Fruit fly (Drosophila melanogaster): ENCODE results near the gene CG13084.

Gene CG13084

dm6 chr2L:19457890-19458580 is 26.7 kb upstream of the CG13084 start:
- TF ChIP-seq CTCF (optimal IDR thresholded peaks at IDR 0.05) (no peak), CG8478 (optimal IDR thresholded peaks at IDR 0.05) (no peak)

dm6 chr2L:19459404-19459803 is 25.3 kb upstream of the CG13084 start:
- TF ChIP-seq CTCF (optimal IDR thresholded peaks at IDR 0.05) (no peak), CG8478 (optimal IDR thresholded peaks at IDR 0.05) (no peak)

- no peak for TF ChIP-seq CG8478 (optimal IDR thresholded peaks at IDR 0.05)
- no peak for TF ChIP-seq CTCF (optimal IDR thresholded peaks at IDR 0.05)
Observed at dm6 chr2L:19462898-19463297, 21.8 kb upstream of the CG13084 start.

DNA sequence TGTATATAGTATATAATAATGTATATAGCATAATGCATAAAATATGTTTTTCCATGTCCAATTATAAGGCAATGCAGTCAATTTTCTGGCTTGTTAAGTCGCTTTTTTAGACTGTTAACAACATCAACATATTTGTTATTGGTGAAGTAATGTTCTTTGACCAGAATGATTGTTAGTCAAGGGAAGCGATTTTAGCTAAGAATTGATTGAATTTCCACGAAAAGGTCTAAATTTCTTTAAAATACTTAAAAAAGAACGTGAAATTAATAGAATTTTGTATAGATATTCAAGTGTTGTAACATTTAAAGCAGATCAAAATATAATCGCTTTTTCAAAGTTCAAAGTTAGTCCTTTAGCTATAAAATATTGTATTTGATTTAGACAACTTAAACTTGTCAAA is 21.3 kb upstream of the CG13084 start:
- TF ChIP-seq CTCF (optimal IDR thresholded peaks at IDR 0.05) (no peak), CG8478 (optimal IDR thresholded peaks at IDR 0.05) (no peak)

DNA sequence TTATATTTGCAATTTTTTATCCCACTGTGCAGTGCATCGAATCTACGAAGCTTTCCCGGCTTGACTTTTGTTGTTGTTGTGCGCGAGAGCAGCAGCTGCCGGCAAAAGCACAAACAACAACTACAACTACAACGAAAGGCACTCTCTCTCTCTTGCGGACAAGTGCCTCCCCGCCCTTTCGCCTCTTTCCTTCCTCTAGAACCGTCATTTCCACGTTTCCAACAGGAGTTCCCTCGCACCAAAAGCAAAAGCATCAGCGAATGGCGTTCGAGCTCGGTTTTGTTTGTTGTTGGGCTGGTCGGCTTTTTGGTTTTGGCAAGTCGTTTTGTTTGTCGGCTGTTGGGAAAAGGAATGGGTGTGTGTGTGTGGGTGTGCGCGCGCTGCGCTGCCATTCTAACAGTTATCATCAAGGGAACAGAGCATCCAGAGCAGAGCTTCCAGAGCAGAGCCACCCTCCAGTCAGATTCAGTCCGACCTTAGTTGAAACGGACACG is 20.9 kb upstream of the CG13084 start, which contains the start of gene tj:
tj (plus strand) TSS at position 444 of the 494 bp plus-strand sequence.
- TF ChIP-seq CTCF (optimal IDR thresholded peaks at IDR 0.05) = no peak
- TF ChIP-seq CG8478 (optimal IDR thresholded peaks at IDR 0.05) = no peak

- TF ChIP-seq CG8478 (optimal IDR thresholded peaks at IDR 0.05) = no peak
- no peak for TF ChIP-seq CTCF (optimal IDR thresholded peaks at IDR 0.05)
Observed at dm6 chr2L:19469090-19469489, 15.6 kb upstream of the CG13084 start.

DNA sequence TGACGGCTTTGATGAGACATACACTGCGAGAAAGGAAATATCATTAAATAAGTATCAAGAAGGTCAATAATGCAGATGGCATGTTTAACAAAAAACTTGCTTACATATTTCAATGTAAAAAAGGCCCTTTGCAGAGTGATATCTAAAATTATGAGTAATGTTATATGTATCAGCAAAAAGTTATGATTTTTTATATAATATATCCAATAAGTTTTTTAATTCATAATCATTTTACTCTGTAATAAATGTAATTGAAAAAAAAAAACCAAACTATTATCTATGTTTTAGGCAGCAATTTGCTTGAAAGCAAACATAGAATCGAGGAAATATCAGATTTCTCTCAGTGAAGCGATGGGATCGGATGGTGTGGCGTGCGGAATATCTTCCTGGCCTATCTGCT is 15.0 kb upstream of the CG13084 start:
- no peak for TF ChIP-seq CG8478 (optimal IDR thresholded peaks at IDR 0.05)
- no peak for TF ChIP-seq CTCF (optimal IDR thresholded peaks at IDR 0.05)

- TF ChIP-seq CTCF (optimal IDR thresholded peaks at IDR 0.05) (no peak), CG8478 (optimal IDR thresholded peaks at IDR 0.05) (no peak)
Observed at dm6 chr2L:19472256-19472655, 12.5 kb upstream of the CG13084 start.

DNA sequence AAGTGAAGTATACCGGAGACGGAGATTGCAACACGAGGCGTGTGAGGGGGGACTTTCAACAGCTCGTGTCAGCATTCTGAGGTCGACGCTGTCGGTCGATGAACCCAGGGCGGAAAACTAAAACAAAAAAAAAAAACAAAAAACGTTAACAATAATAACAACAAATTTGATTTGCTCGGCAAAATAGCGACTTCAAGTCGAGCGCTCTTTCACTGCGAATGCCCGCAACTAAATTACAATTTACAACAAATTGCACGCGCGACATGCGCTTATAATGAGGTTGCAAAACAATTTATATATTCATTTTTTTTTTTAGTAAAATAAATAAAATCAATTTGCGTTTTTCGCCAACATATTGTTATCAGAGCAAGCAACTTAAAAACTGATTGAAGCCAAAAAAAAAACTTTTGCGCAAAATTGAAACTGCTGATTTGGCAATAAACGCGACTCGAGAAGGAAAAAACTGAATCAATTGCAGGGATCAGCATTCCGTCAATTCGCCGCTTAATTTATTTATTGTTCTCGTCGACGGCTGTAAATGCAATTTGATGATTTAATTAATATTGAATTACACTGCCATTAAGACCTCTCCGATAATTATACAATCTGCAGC is 11.2 kb upstream of the CG13084 start:
- no peak for TF ChIP-seq CG8478 (optimal IDR thresholded peaks at IDR 0.05)
- TF ChIP-seq CTCF (optimal IDR thresholded peaks at IDR 0.05) = no peak

dm6 chr2L:19479249-19479984 is 5.3 kb upstream of the CG13084 start:
- no peak for TF ChIP-seq CG8478 (optimal IDR thresholded peaks at IDR 0.05)
- TF ChIP-seq CTCF (optimal IDR thresholded peaks at IDR 0.05) = no peak

DNA sequence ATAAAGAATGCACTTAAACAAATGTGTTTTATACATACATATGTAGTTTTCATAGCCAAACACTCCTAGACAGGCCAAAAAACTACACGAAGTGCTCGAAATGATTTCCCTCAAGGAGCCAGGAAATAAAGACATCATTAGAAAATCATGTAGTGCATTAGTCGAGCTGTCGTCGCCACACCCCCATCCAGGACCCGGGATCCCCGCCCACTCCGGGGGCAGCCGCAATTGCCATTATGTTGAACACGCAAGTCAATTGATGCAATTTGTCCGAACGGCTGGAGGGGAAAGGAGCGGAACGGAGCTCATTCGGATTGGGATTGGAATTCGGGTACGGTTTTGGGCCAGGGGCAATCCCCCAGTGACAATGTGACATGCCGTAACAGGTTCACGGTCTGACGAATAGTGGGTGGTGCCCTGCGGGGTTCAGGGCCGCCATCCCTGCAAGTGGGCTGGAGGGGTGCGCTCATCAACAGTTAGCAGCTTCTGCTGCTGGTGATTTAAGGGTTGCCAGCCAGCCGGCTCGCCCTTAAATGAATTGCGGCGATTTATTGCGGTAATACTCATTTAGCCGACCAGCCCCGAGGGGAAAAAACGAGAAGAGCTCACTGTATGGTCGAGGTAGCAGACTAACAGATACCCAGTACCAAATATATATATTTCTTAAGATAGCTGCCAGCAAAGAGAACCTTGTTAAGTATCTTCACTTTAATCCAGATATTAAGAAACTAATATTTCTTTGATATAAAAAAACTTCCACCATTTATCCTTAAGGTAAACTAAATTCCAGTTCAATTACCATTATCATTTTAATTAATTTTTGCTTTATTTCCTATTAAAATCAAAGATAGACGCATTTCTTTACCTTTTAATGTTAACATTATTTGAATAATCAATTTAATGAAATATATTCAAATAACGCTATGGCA is 4.1 kb upstream of the CG13084 start:
- TF ChIP-seq CTCF (optimal IDR thresholded peaks at IDR 0.05) (no peak), CG8478 (optimal IDR thresholded peaks at IDR 0.05) (no peak)

DNA sequence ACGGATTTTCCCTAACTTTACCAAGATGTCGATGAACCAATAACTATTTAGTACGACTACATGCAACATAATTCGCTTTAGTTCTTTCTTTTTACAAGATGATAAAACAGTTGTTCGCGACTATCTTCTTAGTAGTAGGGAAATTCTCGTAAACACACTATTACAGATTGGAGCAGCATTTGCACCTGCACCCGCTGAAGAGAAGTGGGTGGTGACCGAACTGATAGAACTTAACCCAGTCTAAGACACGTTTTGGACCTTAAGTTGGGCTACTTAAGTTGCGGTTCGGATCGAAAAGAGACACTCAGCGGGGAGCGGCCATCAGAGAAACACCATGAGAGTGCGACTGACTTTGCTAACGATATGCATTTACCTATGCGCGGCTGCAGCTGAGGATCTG is 2.5 kb downstream of the CG13084 start, which contains the start of gene CG13083:
CG13083 (plus strand) TSS at position 301 of the 400 bp plus-strand sequence.
- TF ChIP-seq CTCF (optimal IDR thresholded peaks at IDR 0.05) (no peak), CG8478 (optimal IDR thresholded peaks at IDR 0.05) (no peak)

- no peak for TF ChIP-seq CG8478 (optimal IDR thresholded peaks at IDR 0.05)
- no peak for TF ChIP-seq CTCF (optimal IDR thresholded peaks at IDR 0.05)
Observed at dm6 chr2L:19489997-19490461, 5.3 kb downstream of the CG13084 start, which contains the start of the genes CG10194 and CG18094. CG10194 (minus strand) TSS chr2L:19490104. CG18094 (plus strand) TSS chr2L:19490262.

DNA sequence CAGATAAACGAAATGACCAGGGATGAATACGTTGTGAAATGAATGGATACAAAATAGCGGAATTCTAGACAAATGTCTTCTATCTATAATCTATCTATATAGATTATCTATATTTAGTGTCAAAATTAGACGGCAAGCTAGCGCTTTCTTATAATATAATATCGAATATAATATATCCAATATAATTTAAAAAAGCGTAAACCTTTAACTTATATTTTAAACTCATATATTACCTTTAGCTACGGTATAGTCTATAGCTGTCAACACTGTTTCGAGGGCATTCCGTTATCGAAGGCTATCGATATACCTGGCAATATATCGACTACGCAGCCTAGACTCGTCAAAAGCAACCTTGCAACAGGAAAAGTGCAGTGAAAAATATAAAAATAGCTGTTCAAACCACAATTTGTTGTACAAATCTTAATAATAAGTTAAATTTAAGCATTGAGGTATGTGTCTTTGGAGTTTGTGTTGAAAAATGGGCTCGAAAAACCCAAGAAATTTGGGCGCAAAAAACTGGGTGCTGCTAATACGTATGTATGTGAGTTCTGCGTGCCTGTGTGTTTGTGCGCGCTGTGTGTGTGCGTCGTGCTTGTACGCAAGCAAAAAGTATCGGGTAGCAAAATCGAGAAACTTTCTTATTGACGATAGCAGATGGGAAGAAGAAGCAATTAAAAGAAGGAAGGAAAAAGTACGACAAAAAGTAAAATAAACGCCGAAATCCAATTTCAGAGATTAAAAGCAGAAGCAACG is 8.4 kb downstream of the CG13084 start, which contains the start of the genes swm and Ctu2:
swm (plus strand) TSS at position 318 of the 753 bp plus-strand sequence.
Ctu2 (minus strand) TSS at position 320 of the 753 bp plus-strand sequence.
- TF ChIP-seq CG8478 (optimal IDR thresholded peaks at IDR 0.05) (no peak), CTCF (optimal IDR thresholded peaks at IDR 0.05) (no peak)
